Worm (Caenorhabditis elegans): ENCODE data around the gene gly-20.

Gene gly-20

ce11 chrV:11282272-11282671, at the start of gene gly-20:
Gene gly-20 (plus strand): TSS chrV:11282572.
- TF ChIP-seq pqm-1 (tag; optimal IDR thresholded peaks at IDR 0.05) (no peak), zip-4 (GFP tag; optimal IDR thresholded peaks at IDR 0.05) (no peak), efl-3 (GFP tag; optimal IDR thresholded peaks at IDR 0.05) (no peak), C34B4.2 (tag; optimal IDR thresholded peaks at IDR 0.05) (no peak), fkh-4 (tag; optimal IDR thresholded peaks at IDR 0.05; ENCODE audit: borderline replicate concordance) (no peak), rnt-1 (tag; optimal IDR thresholded peaks at IDR 0.05) (no peak), mef-2 (tag; optimal IDR thresholded peaks at IDR 0.05) (no peak), pax-3 (tag; optimal IDR thresholded peaks at IDR 0.05) (no peak), hlh-17 (GFP tag; optimal IDR thresholded peaks at IDR 0.05; ENCODE audit: borderline replicate concordance) (no peak), snpc-4 (tag; optimal IDR thresholded peaks at IDR 0.05) (no peak), fos-1 (tag; optimal IDR thresholded peaks at IDR 0.05) (no peak), zag-1 (tag; optimal IDR thresholded peaks at IDR 0.05) (no peak), nhr-237 (tag; optimal IDR thresholded peaks at IDR 0.05) (no peak), nhr-47 (tag; optimal IDR thresholded peaks at IDR 0.05) (no peak), C04F5.9 (tag; optimal IDR thresholded peaks at IDR 0.05) (no peak)

- TF ChIP-seq blmp-1 (tag; optimal IDR thresholded peaks at IDR 0.05) (peak; percentile 18), egl-13 (tag; optimal IDR thresholded peaks at IDR 0.05) (no peak)
Measured at ce11 chrV:11234350-11234749, 48.0 kb upstream of the gly-20 start, which contains the start of gene T19B10.5. Gene T19B10.5 (plus strand): TSS chrV:11234650.

ce11 chrV:11235876-11236275, 46.5 kb upstream of the gly-20 start:
- no peak for TF ChIP-seq hpl-2 (GFP tag; optimal IDR thresholded peaks at IDR 0.05)
- TF ChIP-seq elt-2 (tag; optimal IDR thresholded peaks at IDR 0.05) = peak; percentile 96
- TF ChIP-seq unc-62 (GFP tag; optimal IDR thresholded peaks at IDR 0.05) = no peak
- TF ChIP-seq unc-98 (GFP tag; IDR thresholded peaks at IDR 0.05) = no peak
- TF ChIP-seq dpl-1 (GFP tag; optimal IDR thresholded peaks at IDR 0.05) = no peak
- TF ChIP-seq snu-23 (GFP tag; optimal IDR thresholded peaks at IDR 0.05) = no peak
- no peak for TF ChIP-seq efl-1 (optimal IDR thresholded peaks at IDR 0.05)
- TF ChIP-seq efl-1 (GFP tag; optimal IDR thresholded peaks at IDR 0.05 in 1 of 2) = peak in 1 of 2 experiments; percentile 74

ce11 chrV:11239187-11239725, 43.1 kb upstream of the gly-20 start, which contains the start of the genes dvc-1 and ima-1:
Gene dvc-1 (minus strand): TSS chrV:11239331.
Gene ima-1 (plus strand): TSS chrV:11239675.
- TF ChIP-seq lsy-2 (tag; optimal IDR thresholded peaks at IDR 0.05) (peak; percentile 63 to 70), mdl-1 (tag; optimal IDR thresholded peaks at IDR 0.05) (peak in 1 of 2 experiments; percentile 36), isw-1 (GFP tag; IDR thresholded peaks at IDR 0.05) (peak; percentile 56), pax-3 (tag; optimal IDR thresholded peaks at IDR 0.05) (peak; percentile 7), nhr-76 (tag; optimal IDR thresholded peaks at IDR 0.05) (peak; percentile 24), lin-35 (GFP tag; optimal IDR thresholded peaks at IDR 0.05) (peak; percentile 60 to 65), unc-130 (tag; optimal IDR thresholded peaks at IDR 0.05) (peak; percentile 18), F16B12.6 (tag; optimal IDR thresholded peaks at IDR 0.05) (peak; percentile 31), lir-3 (tag; optimal IDR thresholded peaks at IDR 0.05; ENCODE audit: poor library complexity) (peak; percentile 50), zag-1 (tag; optimal IDR thresholded peaks at IDR 0.05) (no peak), nhr-85 (tag) (peak; percentile 76), ztf-11 (tag; optimal IDR thresholded peaks at IDR 0.05) (peak in 1 of 2 experiments; percentile 13), Y116A8C.19 (tag; optimal IDR thresholded peaks at IDR 0.05; ENCODE audit: borderline replicate concordance) (no peak), pag-3 (tag; optimal IDR thresholded peaks at IDR 0.05; ENCODE audit: borderline replicate concordance, insufficient read depth) (no peak), mef-2 (tag; optimal IDR thresholded peaks at IDR 0.05) (no peak), blmp-1 (tag; optimal IDR thresholded peaks at IDR 0.05) (peak; percentile 44), nhr-71 (tag; optimal IDR thresholded peaks at IDR 0.05) (peak; percentile 77), efl-1 (optimal IDR thresholded peaks at IDR 0.05) (peak; percentile 67 to 69), efl-1 (GFP tag; optimal IDR thresholded peaks at IDR 0.05 in 1 of 2) (peak; percentile 56 to 97), nhr-84 (tag; optimal IDR thresholded peaks at IDR 0.05) (no peak), fkh-4 (tag; optimal IDR thresholded peaks at IDR 0.05; ENCODE audit: borderline replicate concordance) (no peak), lin-14 (GFP tag; optimal IDR thresholded peaks at IDR 0.05) (peak; percentile 64), nhr-77 (tag; optimal IDR thresholded peaks at IDR 0.05) (peak; percentile 24), rnt-1 (tag; optimal IDR thresholded peaks at IDR 0.05) (peak; percentile 86), dpl-1 (GFP tag; optimal IDR thresholded peaks at IDR 0.05) (peak; percentile 36 to 68 (median 62)), egl-27 (tag; optimal IDR thresholded peaks at IDR 0.05) (no peak), fkh-10 (GFP tag; optimal IDR thresholded peaks at IDR 0.05) (peak; percentile 13), vab-15 (tag; optimal IDR thresholded peaks at IDR 0.05) (no peak), nhr-90 (tag; optimal IDR thresholded peaks at IDR 0.05; ENCODE audit: poor library complexity) (peak; percentile 74), hpl-2 (GFP tag; optimal IDR thresholded peaks at IDR 0.05) (peak; percentile 25)
